Worm (Caenorhabditis elegans): ENCODE results near the gene F10D7.10.

Gene F10D7.10

ce11 chrX:17385102-17385501 is 5.5 kb upstream of the F10D7.10 start:
- TF ChIP-seq egl-27 (tag; optimal IDR thresholded peaks at IDR 0.05) (no peak), nhr-11 (tag; optimal IDR thresholded peaks at IDR 0.05) (peak; percentile 38), tbx-2 (tag; optimal IDR thresholded peaks at IDR 0.05) (no peak), nfya-1 (tag; optimal IDR thresholded peaks at IDR 0.05; ENCODE audit: insufficient read depth) (no peak)

ce11 chrX:17384343-17384742 is 4.8 kb upstream of the F10D7.10 start:
- TF ChIP-seq fos-1 (tag; optimal IDR thresholded peaks at IDR 0.05) (no peak), elt-1 (tag; optimal IDR thresholded peaks at IDR 0.05) (no peak), R02D3.7 (tag; optimal IDR thresholded peaks at IDR 0.05) (no peak), lsy-12 (tag; optimal IDR thresholded peaks at IDR 0.05) (no peak), egl-5 (tag; optimal IDR thresholded peaks at IDR 0.05) (no peak), ama-1 (optimal IDR thresholded peaks at IDR 0.05) (no peak), pqm-1 (tag; optimal IDR thresholded peaks at IDR 0.05) (no peak), mdl-1 (tag; optimal IDR thresholded peaks at IDR 0.05) (no peak), lin-15B (tag; optimal IDR thresholded peaks at IDR 0.05) (no peak)

ce11 chrX:17381975-17382374 is 2.4 kb upstream of the F10D7.10 start, which contains the start of gene F10D7.4:
Gene F10D7.4, minus strand, starts transcription at chrX:17382075.
- TF ChIP-seq snpc-4 (tag; optimal IDR thresholded peaks at IDR 0.05) (no peak), nhr-28 (tag; optimal IDR thresholded peaks at IDR 0.05) (no peak), ceh-28 (tag; optimal IDR thresholded peaks at IDR 0.05) (no peak), nhr-77 (tag; optimal IDR thresholded peaks at IDR 0.05) (no peak), ceh-82 (tag; optimal IDR thresholded peaks at IDR 0.05) (no peak), nfya-1 (tag; optimal IDR thresholded peaks at IDR 0.05; ENCODE audit: insufficient read depth) (no peak)

- TF ChIP-seq ztf-11 (tag; optimal IDR thresholded peaks at IDR 0.05) (no peak), elt-2 (tag; optimal IDR thresholded peaks at IDR 0.05) (peak; percentile 56), nhr-43 (tag; optimal IDR thresholded peaks at IDR 0.05; ENCODE audit: poor library complexity, severe bottlenecking) (no peak)
Observed at ce11 chrX:17378996-17379395, 579 bp downstream of the F10D7.10 start.

- no peak for TF ChIP-seq tbx-2 (tag; optimal IDR thresholded peaks at IDR 0.05)
- peak; percentile 56 for TF ChIP-seq pqm-1 (tag; optimal IDR thresholded peaks at IDR 0.05)
- TF ChIP-seq mml-1 (tag; optimal IDR thresholded peaks at IDR 0.05), result no peak
- peak; percentile 31 for TF ChIP-seq pha-4 (tag; optimal IDR thresholded peaks at IDR 0.05)
- TF ChIP-seq ceh-9 (tag; optimal IDR thresholded peaks at IDR 0.05), result no peak
- TF ChIP-seq elt-2 (tag; optimal IDR thresholded peaks at IDR 0.05), result peak; percentile 89
- TF ChIP-seq ZK546.5 (tag; optimal IDR thresholded peaks at IDR 0.05), result no peak
- no peak for TF ChIP-seq nhr-12 (tag; optimal IDR thresholded peaks at IDR 0.05)
- no peak for TF ChIP-seq egl-5 (tag; optimal IDR thresholded peaks at IDR 0.05)
- no peak for TF ChIP-seq aly-2 (tag; optimal IDR thresholded peaks at IDR 0.05)
- no peak for TF ChIP-seq nhr-67 (tag; optimal IDR thresholded peaks at IDR 0.05)
- no peak for TF ChIP-seq mdl-1 (tag; optimal IDR thresholded peaks at IDR 0.05)
- TF ChIP-seq ztf-4 (tag; optimal IDR thresholded peaks at IDR 0.05), result no peak
- no peak for TF ChIP-seq nhr-43 (tag; optimal IDR thresholded peaks at IDR 0.05; ENCODE audit: poor library complexity, severe bottlenecking)
- TF ChIP-seq ceh-16 (tag; optimal IDR thresholded peaks at IDR 0.05), result no peak
- no peak for TF ChIP-seq lsy-12 (tag; optimal IDR thresholded peaks at IDR 0.05)
- TF ChIP-seq eor-1 (tag; optimal IDR thresholded peaks at IDR 0.05), result no peak
- no peak for TF ChIP-seq unc-39 (tag; optimal IDR thresholded peaks at IDR 0.05)
- no peak for TF ChIP-seq elt-1 (tag; optimal IDR thresholded peaks at IDR 0.05)
- TF ChIP-seq hmg-11 (tag; optimal IDR thresholded peaks at IDR 0.05), result no peak
- TF ChIP-seq sea-2 (GFP tag; optimal IDR thresholded peaks at IDR 0.05), result no peak
Observed at ce11 chrX:17375877-17376276, 3.7 kb downstream of the F10D7.10 start.

ce11 chrX:17374534-17374933 is 5.0 kb downstream of the F10D7.10 start, which contains the start of gene F10D7.3:
Gene F10D7.3, minus strand, starts transcription at chrX:17374634.
- TF ChIP-seq fkh-2 (tag; optimal IDR thresholded peaks at IDR 0.05) (no peak), nhr-23 (tag; optimal IDR thresholded peaks at IDR 0.05) (no peak), ZK546.5 (tag; optimal IDR thresholded peaks at IDR 0.05) (no peak), zag-1 (tag; optimal IDR thresholded peaks at IDR 0.05) (no peak), ztf-4 (tag; optimal IDR thresholded peaks at IDR 0.05) (no peak), R02D3.7 (tag; optimal IDR thresholded peaks at IDR 0.05) (no peak), daf-12 (tag; optimal IDR thresholded peaks at IDR 0.05) (no peak), egl-5 (tag; optimal IDR thresholded peaks at IDR 0.05) (no peak), skn-1 (tag; optimal IDR thresholded peaks at IDR 0.05) (no peak), ceh-28 (tag; optimal IDR thresholded peaks at IDR 0.05) (no peak), mml-1 (tag; optimal IDR thresholded peaks at IDR 0.05) (no peak), ceh-82 (tag; optimal IDR thresholded peaks at IDR 0.05) (no peak), ama-1 (optimal IDR thresholded peaks at IDR 0.05) (no peak), fkh-10 (GFP tag; optimal IDR thresholded peaks at IDR 0.05) (no peak), nhr-11 (tag; optimal IDR thresholded peaks at IDR 0.05) (no peak), lin-39 (tag; optimal IDR thresholded peaks at IDR 0.05) (no peak)

Measured in whole organism, L3 larva.